Fruit fly (Drosophila melanogaster) whole organism, embryonic: ENCODE measurements around the gene CG8907.
A peak's percentile ranks its signal among the peaks of the same experiment; 100 is the strongest.

Experiments used
- Adf1 ChIP-seq: fragments of 200-800 bp; sonication (Bioruptor generic); IDR thresholded peaks from 2 replicates; pipeline ENCODE4 v1.3.6; 2022; ENCODE audit warnings: missing biosample characterization, missing genetic modification characterization
- Aef1 ChIP-seq: fragments of 200-800 bp; sonication (Bioruptor generic); IDR thresholded peaks from 3 replicates; pipeline ENCODE4 v1.3.6; 2022; ENCODE audit warnings: missing biosample characterization, missing genetic modification characterization
- CG10321 ChIP-seq: fragments of 200-800 bp; sonication (Bioruptor generic); IDR thresholded peaks from 2 replicates; pipeline ENCODE4 v1.3.6; 2022; ENCODE audit warnings: missing biosample characterization, missing genetic modification characterization
- CG10462 ChIP-seq: fragments of 200-800 bp; sonication (Bioruptor generic); optimal IDR thresholded peaks from 2 replicates; lab custom pipeline; 2016; ENCODE audit warnings: missing biosample characterization, missing genetic modification characterization
- CG11696 ChIP-seq: fragments of 200-800 bp; sonication (Bioruptor generic); IDR thresholded peaks from 2 replicates; pipeline ENCODE4 v1.3.6; 2022; ENCODE audit warnings: missing biosample characterization, missing genetic modification characterization
- CG12219 ChIP-seq: fragments of 200-800 bp; sonication (Bioruptor generic); optimal IDR thresholded peaks from 3 replicates; lab custom pipeline; 2018; ENCODE audit warnings: missing biosample characterization, mild to moderate bottlenecking, missing genetic modification characterization
- CG12659 ChIP-seq: fragments of 200-800 bp; sonication (Bioruptor generic); optimal IDR thresholded peaks from 3 replicates; lab custom pipeline; 2017; ENCODE audit warnings: mild to moderate bottlenecking, missing biosample characterization, missing genetic modification reagents, missing genetic modification characterization
- CG12744 ChIP-seq: fragments of 200-800 bp; sonication (Bioruptor generic); optimal IDR thresholded peaks from 2 replicates; lab custom pipeline; 2016; ENCODE audit warnings: missing biosample characterization, missing genetic modification characterization
- CG13894 ChIP-seq: fragments of 200-800 bp; sonication (Bioruptor generic); optimal IDR thresholded peaks from 3 replicates; lab custom pipeline; 2018; ENCODE audit warnings: missing biosample characterization, mild to moderate bottlenecking, missing genetic modification characterization, moderate library complexity
- CG15601 ChIP-seq: fragments of 200-800 bp; sonication (Bioruptor generic); optimal IDR thresholded peaks from 3 replicates; lab custom pipeline; 2019; ENCODE audit warnings: missing biosample characterization, mild to moderate bottlenecking, missing genetic modification characterization, moderate library complexity
- CG1603 ChIP-seq: fragments of 200-800 bp; sonication (Bioruptor generic); optimal IDR thresholded peaks from 2 replicates; lab custom pipeline; 2019; ENCODE audit warnings: missing biosample characterization, mild to moderate bottlenecking, missing genetic modification characterization, moderate library complexity
- CG16779 ChIP-seq: fragments of 200-800 bp; sonication (Bioruptor generic); IDR thresholded peaks from 2 replicates; pipeline ENCODE4 v1.3.6; 2022; ENCODE audit warnings: missing biosample characterization, missing genetic modification characterization
- CG16813 ChIP-seq: fragments of 200-800 bp; sonication (Bioruptor generic); IDR thresholded peaks from 3 replicates; pipeline ENCODE4 v1.3.6; 2022; ENCODE audit warnings: missing biosample characterization, missing genetic modification characterization; ENCODE audit not compliant: partially characterized antibody
- CG18262 ChIP-seq: fragments of 200-800 bp; optimal IDR thresholded peaks from 3 replicates; lab custom pipeline; 2019; ENCODE audit warnings: missing biosample characterization, mild to moderate bottlenecking, missing genetic modification characterization, moderate library complexity
- CG2199 ChIP-seq: fragments of 200-800 bp; sonication (Bioruptor generic); IDR thresholded peaks from 3 replicates; pipeline ENCODE4 v1.3.6; 2022; ENCODE audit warnings: missing biosample characterization, missing genetic modification characterization
- CG3407 ChIP-seq: fragments of 200-800 bp; sonication (Bioruptor generic); optimal IDR thresholded peaks from 2 replicates; lab custom pipeline; 2018; ENCODE audit warnings: missing biosample characterization, mild to moderate bottlenecking, missing genetic modification characterization
- CG4360 ChIP-seq: fragments of 200-800 bp; sonication (Bioruptor generic); IDR thresholded peaks from 2 replicates; pipeline ENCODE4 v1.3.6; 2022; ENCODE audit warnings: missing biosample characterization, missing genetic modification characterization
- CG8281 ChIP-seq: fragments of 200-800 bp; sonication (Bioruptor generic); optimal IDR thresholded peaks from 2 replicates; lab custom pipeline; 2018; ENCODE audit warnings: missing biosample characterization, mild to moderate bottlenecking, missing genetic modification characterization, moderate library complexity
- CG8944 ChIP-seq: fragments of 200-800 bp; sonication (Bioruptor generic); optimal IDR thresholded peaks from 3 replicates; lab custom pipeline; 2016; ENCODE audit warnings: missing biosample characterization, missing genetic modification characterization
- CG9437 ChIP-seq: fragments of 200-800 bp; sonication (Bioruptor generic); optimal IDR thresholded peaks from 2 replicates; lab custom pipeline; 2018; ENCODE audit warnings: missing biosample characterization, mild to moderate bottlenecking, missing genetic modification characterization
- CrebB ChIP-seq: fragments of 200-800 bp; sonication (Bioruptor generic); optimal IDR thresholded peaks from 3 replicates; lab custom pipeline; 2018; ENCODE audit warnings: missing biosample characterization, mild to moderate bottlenecking, missing genetic modification characterization
- Dref ChIP-seq: fragments of 200-800 bp; sonication (Bioruptor generic); IDR thresholded peaks from 2 replicates; pipeline ENCODE4 v1.3.6; 2022; ENCODE audit warnings: missing biosample characterization, missing genetic modification characterization
- Fer3 ChIP-seq: fragments of 200-800 bp; sonication (Bioruptor generic); optimal IDR thresholded peaks from 2 replicates; lab custom pipeline; 2018; ENCODE audit warnings: missing biosample characterization, mild to moderate bottlenecking, missing genetic modification characterization, moderate library complexity
- Neu2 ChIP-seq: fragments of 200-800 bp; sonication (Bioruptor generic); optimal IDR thresholded peaks from 3 replicates; lab custom pipeline; 2016; ENCODE audit warnings: missing biosample characterization, missing genetic modification characterization, borderline replicate concordance
- Nf-YC ChIP-seq: fragments of 200-800 bp; optimal IDR thresholded peaks from 3 replicates; lab custom pipeline; 2019; ENCODE audit warnings: missing biosample characterization, mild to moderate bottlenecking, missing genetic modification characterization, moderate library complexity
- Ptx1 ChIP-seq: fragments of 200-800 bp; sonication (Bioruptor generic); IDR thresholded peaks from 2 replicates; pipeline ENCODE4 v1.3.6; 2022; ENCODE audit warnings: missing biosample characterization, missing genetic modification characterization
- Rx ChIP-seq: fragments of 200-800 bp; sonication (Bioruptor generic); IDR thresholded peaks from 2 replicates; pipeline ENCODE4 v1.3.6; 2022; ENCODE audit warnings: missing biosample characterization, missing genetic modification characterization
- amos ChIP-seq: fragments of 200-800 bp; sonication (Bioruptor generic); IDR thresholded peaks from 2 replicates; pipeline ENCODE4 v1.3.6; 2022; ENCODE audit warnings: missing biosample characterization, missing genetic modification characterization; ENCODE audit not compliant: partially characterized antibody
- br ChIP-seq: fragments of >200 bp; optimal IDR thresholded peaks from 2 replicates; lab custom pipeline; 2017
- btn ChIP-seq: fragments of 200-800 bp; sonication (Bioruptor generic); optimal IDR thresholded peaks from 2 replicates; lab custom pipeline; 2016; ENCODE audit warnings: missing biosample characterization, missing genetic modification characterization
- caup ChIP-seq: fragments of 200-800 bp; sonication (Bioruptor generic); optimal IDR thresholded peaks from 3 replicates; lab custom pipeline; 2017; ENCODE audit warnings: missing biosample characterization, mild to moderate bottlenecking, missing genetic modification characterization, moderate library complexity; ENCODE audit not compliant: severe bottlenecking
- cg ChIP-seq: fragments of 200-800 bp; sonication (Bioruptor generic); optimal IDR thresholded peaks from 3 replicates; lab custom pipeline; 2019; ENCODE audit warnings: missing biosample characterization, mild to moderate bottlenecking, missing genetic modification characterization, moderate library complexity
- croc ChIP-seq: fragments of 200-800 bp; sonication (Bioruptor generic); conservative IDR thresholded peaks from 3 replicates; pipeline ENCODE4 v1.3.6; 2022; ENCODE audit warnings: missing biosample characterization, missing genetic modification characterization
- da ChIP-seq: fragments of 200-800 bp; sonication (Bioruptor generic); optimal IDR thresholded peaks from 2 replicates; lab custom pipeline; 2016; ENCODE audit warnings: missing biosample characterization, missing genetic modification characterization
- fd96Cb ChIP-seq: fragments of 200-800 bp; sonication (Bioruptor generic); optimal IDR thresholded peaks from 2 replicates; lab custom pipeline; 2018; ENCODE audit warnings: missing biosample characterization, mild to moderate bottlenecking, missing genetic modification characterization, moderate library complexity
- hb ChIP-seq: fragments of 200-800 bp; sonication (Bioruptor generic); IDR thresholded peaks from 3 replicates; pipeline ENCODE4 v1.3.6; 2022; ENCODE audit warnings: missing biosample characterization, missing genetic modification characterization; ENCODE audit not compliant: partially characterized antibody
- insv ChIP-seq, 2 experiments: fragments of 200-800 bp; sonication (Bioruptor generic); optimal IDR thresholded peaks; 3 replicates each; lab custom pipeline; 2016 to 2018; ENCODE audit warnings: missing biosample characterization in 2 of 2, missing genetic modification characterization in 2 of 2
- lab ChIP-seq: fragments of 200-800 bp; sonication (Bioruptor generic); optimal IDR thresholded peaks from 3 replicates; lab custom pipeline; 2017; ENCODE audit warnings: missing biosample characterization, missing genetic modification characterization, mild to moderate bottlenecking, moderate library complexity, missing genetic modification reagents
- mam ChIP-seq: fragments of 200-800 bp; sonication (Bioruptor generic); optimal IDR thresholded peaks from 3 replicates; lab custom pipeline; 2016; ENCODE audit warnings: missing biosample characterization, missing genetic modification characterization
- nmo ChIP-seq: fragments of 200-800 bp; sonication (Bioruptor generic); optimal IDR thresholded peaks from 2 replicates; lab custom pipeline; 2018; ENCODE audit warnings: missing biosample characterization, mild to moderate bottlenecking, missing genetic modification characterization, moderate library complexity
- pfk ChIP-seq: fragments of 200-800 bp; sonication (Bioruptor generic); optimal IDR thresholded peaks from 2 replicates; lab custom pipeline; 2018; ENCODE audit warnings: missing biosample characterization, mild to moderate bottlenecking, missing genetic modification characterization, moderate library complexity
- pnt ChIP-seq: fragments of 200-800 bp; sonication (Bioruptor generic); optimal IDR thresholded peaks from 3 replicates; lab custom pipeline; 2016; ENCODE audit warnings: missing biosample characterization, missing genetic modification characterization
- prd ChIP-seq, 3 experiments: fragments of >200 bp in 2 of 3; fragments of 200-800 bp in 1 of 3; sonication (Bioruptor generic) in 1 of 3; optimal IDR thresholded peaks in 2 of 3; IDR thresholded peaks in 1 of 3; 2 replicates in 2 of 3; 3 replicates in 1 of 3; pipeline versions ENCODE4 v1.3.6 to Lab custom; 2017 to 2022; ENCODE audit warnings: missing biosample characterization in 1 of 3, missing genetic modification characterization in 1 of 3
- pros ChIP-seq: fragments of 200-800 bp; sonication (Bioruptor generic); optimal IDR thresholded peaks from 3 replicates; lab custom pipeline; 2019; ENCODE audit warnings: missing biosample characterization, mild to moderate bottlenecking, missing genetic modification characterization, moderate library complexity
- run ChIP-seq: fragments of 200-800 bp; sonication (Bioruptor generic); optimal IDR thresholded peaks from 3 replicates; lab custom pipeline; 2018; ENCODE audit warnings: missing biosample characterization, mild to moderate bottlenecking, missing genetic modification characterization
- sob ChIP-seq: fragments of 200-800 bp; sonication (Bioruptor generic); IDR thresholded peaks from 2 replicates; pipeline ENCODE4 v1.3.6; 2022; ENCODE audit warnings: missing biosample characterization, missing genetic modification characterization
- toy ChIP-seq: fragments of 200-800 bp; sonication (Bioruptor generic); IDR thresholded peaks from 2 replicates; pipeline ENCODE4 v1.3.6; 2022; ENCODE audit warnings: missing biosample characterization, missing genetic modification characterization
- trem ChIP-seq: fragments of 200-800 bp; optimal IDR thresholded peaks from 3 replicates; lab custom pipeline; 2019; ENCODE audit warnings: missing biosample characterization, mild to moderate bottlenecking, missing genetic modification characterization, moderate library complexity
- twi ChIP-seq: fragments of 200-800 bp; optimal IDR thresholded peaks from 2 replicates; lab custom pipeline; 2019; ENCODE audit warnings: missing biosample characterization, mild to moderate bottlenecking, missing genetic modification characterization, moderate library complexity
- vvl ChIP-seq: fragments of 200-800 bp; sonication (Bioruptor generic); IDR thresholded peaks from 2 replicates; pipeline ENCODE4 v1.3.6; 2022; ENCODE audit warnings: missing biosample characterization, missing genetic modification characterization
- wor ChIP-seq: fragments of 200-800 bp; sonication (Bioruptor generic); IDR thresholded peaks from 2 replicates; pipeline ENCODE4 v1.3.6; 2022; ENCODE audit warnings: missing biosample characterization, missing genetic modification characterization

The CG8907 gene

dm6 chr3R:17056905-17057251 is 48.8 kb downstream of the CG8907 start (continued):
- no peak for TF ChIP-seq CG13894 (tag; lab: Kevin White, UChicago)
- no peak for TF ChIP-seq cg (GFP tag; lab: Kevin White, UChicago)
- no peak for TF ChIP-seq CrebB (tag; lab: Kevin White, UChicago)
- peak; percentile 12 for TF ChIP-seq mam
- TF ChIP-seq pfk (GFP tag; lab: Kevin White, UChicago): no peak
- TF ChIP-seq CG12219 (GFP tag; lab: Kevin White, UChicago): no peak
- TF ChIP-seq insv (GFP tag; optimal IDR thresholded peaks at IDR 0.05; lab: Kevin White, UChicago): no peak
- TF ChIP-seq CG16813 (GFP tag; lab: Robert Waterston, UW): no peak
- TF ChIP-seq CG16779 (GFP tag; lab: Robert Waterston, UW): no peak
- TF ChIP-seq btn (GFP tag; lab: Kevin White, UChicago): no peak
- no peak for TF ChIP-seq twi
- TF ChIP-seq CG8944 (GFP tag; lab: Kevin White, UChicago): no peak
- no peak for TF ChIP-seq CG9437 (GFP tag; lab: Kevin White, UChicago)
- TF ChIP-seq CG11696 (GFP tag; lab: Robert Waterston, UW): no peak
- TF ChIP-seq wor (GFP tag; lab: Robert Waterston, UW): no peak
- TF ChIP-seq nmo: no peak
- no peak for TF ChIP-seq Neu2
- no peak for TF ChIP-seq run (tag; lab: Kevin White, UChicago)
- TF ChIP-seq trem (tag; lab: Kevin White, UChicago): peak; percentile 27
- no peak for TF ChIP-seq CG10321 (GFP tag; lab: Robert Waterston, UW)
- no peak for TF ChIP-seq CG10462
- TF ChIP-seq toy (GFP tag; lab: Robert Waterston, UW): no peak
- no peak for TF ChIP-seq CG4360 (GFP tag; lab: Robert Waterston, UW)
- TF ChIP-seq Aef1 (GFP tag; lab: Robert Waterston, UW): no peak; the same call in 2 of the 3 replicates
- TF ChIP-seq CG12659 (GFP tag; lab: Kevin White, UChicago): no peak
- no peak for TF ChIP-seq hb (GFP tag; lab: Robert Waterston, UW)
- TF ChIP-seq CG2199 (GFP tag; lab: Robert Waterston, UW): no peak
- no peak for TF ChIP-seq caup
- peak; percentile 66 for TF ChIP-seq CG18262
- TF ChIP-seq fd96Cb (tag; lab: Kevin White, UChicago): peak; percentile 45
- TF ChIP-seq br (lab: Kevin White, UChicago): no peak
- no peak for TF ChIP-seq CG3407 (GFP tag; lab: Kevin White, UChicago)
- TF ChIP-seq Nf-YC (tag; lab: Kevin White, UChicago): no peak
- TF ChIP-seq Rx (GFP tag; lab: Robert Waterston, UW): no peak
- no peak for TF ChIP-seq amos (GFP tag; lab: Robert Waterston, UW)
- TF ChIP-seq pnt (GFP tag; lab: Kevin White, UChicago): peak; percentile 2
- no peak for TF ChIP-seq CG8281 (tag; lab: Kevin White, UChicago)
- peak; percentile 49 for TF ChIP-seq Ptx1 (GFP tag; lab: Robert Waterston, UW)
- TF ChIP-seq Adf1 (GFP tag; lab: Robert Waterston, UW): no peak
- no peak for TF ChIP-seq CG12744 (GFP tag; lab: Kevin White, UChicago)
- no peak for TF ChIP-seq pros (GFP tag; lab: Kevin White, UChicago)
- TF ChIP-seq vvl (GFP tag; lab: Robert Waterston, UW): peak; percentile 39; the same call in 1 of the 2 replicates
- no peak for TF ChIP-seq prd (optimal IDR thresholded peaks at IDR 0.05; lab: Kevin White, UChicago)
- peak; percentile 42; the same call in 1 of the 3 replicates for TF ChIP-seq prd (GFP tag; IDR thresholded peaks at IDR 0.05; lab: Robert Waterston, UW)
- TF ChIP-seq Fer3: peak; percentile 4
- no peak for TF ChIP-seq croc
- TF ChIP-seq Dref (GFP tag; lab: Robert Waterston, UW): no peak
- TF ChIP-seq sob (GFP tag; lab: Robert Waterston, UW): no peak
- TF ChIP-seq CG15601 (tag; lab: Kevin White, UChicago): no peak
- no peak for TF ChIP-seq lab (GFP tag; lab: Kevin White, UChicago)
- peak; percentile 42 for TF ChIP-seq CG1603 (tag; lab: Kevin White, UChicago)
- no peak for TF ChIP-seq da (GFP tag; lab: Kevin White, UChicago)
